Fruit fly (Drosophila melanogaster): ENCODE results near the gene nyo.

Gene nyo

dm6 chr3R:31564164-31564563, 21.3 kb downstream of the nyo start:
- peak; percentile 68 for TF ChIP-seq Blimp-1 (GFP tag; optimal IDR thresholded peaks at IDR 0.05)
- TF ChIP-seq D19A (tag; optimal IDR thresholded peaks at IDR 0.05) = no peak

- TF ChIP-seq ATbp (GFP tag; optimal IDR thresholded peaks at IDR 0.05) (no peak), CG9215 (GFP tag; IDR thresholded peaks at IDR 0.05) (no peak), fd3F (GFP tag; optimal IDR thresholded peaks at IDR 0.05) (no peak), B-H1 (GFP tag; IDR thresholded peaks at IDR 0.05) (no peak), Fer3 (tag; optimal IDR thresholded peaks at IDR 0.05) (no peak), Hr39 (optimal IDR thresholded peaks at IDR 0.05) (no peak), CG7839 (tag; optimal IDR thresholded peaks at IDR 0.05) (no peak), CG30403 (GFP tag; optimal IDR thresholded peaks at IDR 0.05) (no peak), nerfin-1 (tag; optimal IDR thresholded peaks at IDR 0.05) (no peak), Rfx (GFP tag; IDR thresholded peaks at IDR 0.05) (no peak), CG12391 (tag; optimal IDR thresholded peaks at IDR 0.05) (no peak), CG5245 (GFP tag; optimal IDR thresholded peaks at IDR 0.05) (no peak), cwo (GFP tag; optimal IDR thresholded peaks at IDR 0.05) (no peak), CG12769 (tag; optimal IDR thresholded peaks at IDR 0.05) (peak; percentile 3), CG7928 (GFP tag; optimal IDR thresholded peaks at IDR 0.05) (no peak), CG18476 (GFP tag; optimal IDR thresholded peaks at IDR 0.05) (no peak), grn (GFP tag; optimal IDR thresholded peaks at IDR 0.05) (peak; percentile 66), salm (tag; optimal IDR thresholded peaks at IDR 0.05) (no peak), Spps (tag; optimal IDR thresholded peaks at IDR 0.05) (no peak), Drgx (GFP tag; IDR thresholded peaks at IDR 0.05) (no peak), Ptx1 (GFP tag; IDR thresholded peaks at IDR 0.05) (no peak), Mes4 (GFP tag; optimal IDR thresholded peaks at IDR 0.05) (no peak), ac (GFP tag; optimal IDR thresholded peaks at IDR 0.05) (no peak), wor (GFP tag; IDR thresholded peaks at IDR 0.05) (no peak), sr (GFP tag; IDR thresholded peaks at IDR 0.05) (no peak), lbe (GFP tag; optimal IDR thresholded peaks at IDR 0.05) (no peak), Blimp-1 (GFP tag; optimal IDR thresholded peaks at IDR 0.05) (peak; percentile 54), tin (GFP tag; optimal IDR thresholded peaks at IDR 0.05) (no peak), chinmo (GFP tag; IDR thresholded peaks at IDR 0.05; ENCODE audit: partially characterized antibody) (0 out of 4 replicates have a peak, but pooled peaks have one; percentile 12), D19B (GFP tag; optimal IDR thresholded peaks at IDR 0.05) (no peak), cato (GFP tag; optimal IDR thresholded peaks at IDR 0.05; ENCODE audit: borderline replicate concordance) (no peak), vvl (GFP tag; IDR thresholded peaks at IDR 0.05) (no peak)
Observed at dm6 chr3R:31564588-31564987, 21.8 kb downstream of the nyo start.

- no peak for TF ChIP-seq sim (GFP tag; IDR thresholded peaks at IDR 0.05)
- TF ChIP-seq Ets65A (GFP tag) = peak; percentile 62
- TF ChIP-seq bcd (GFP tag; optimal IDR thresholded peaks at IDR 0.05) = no peak
- TF ChIP-seq CG8290 (GFP tag; optimal IDR thresholded peaks at IDR 0.05) = no peak
- TF ChIP-seq CG8290 (tag; optimal IDR thresholded peaks at IDR 0.05) = no peak
- peak; percentile 55 for TF ChIP-seq sens (GFP tag)
- no peak for TF ChIP-seq CG1792 (GFP tag; optimal IDR thresholded peaks at IDR 0.05)
- TF ChIP-seq Vsx1 (GFP tag; optimal IDR thresholded peaks at IDR 0.05) = no peak
- TF ChIP-seq Tbp (GFP tag; optimal IDR thresholded peaks at IDR 0.05) = no peak
Observed at dm6 chr3R:31565738-31566137, 22.9 kb downstream of the nyo start.

All from whole organism, embryonic.